Worm (Caenorhabditis elegans): ENCODE results near the gene C30G12.2.

The C30G12.2 gene

ce11 chrII:7331224-7331623 lies 41.0 kb downstream of the C30G12.2 start, which contains the start of gene npax-1:
Gene npax-1, minus strand, starts transcription at chrII:7331324.
- TF ChIP-seq fos-1 (tag; optimal IDR thresholded peaks at IDR 0.05) (no peak), nhr-47 (tag; optimal IDR thresholded peaks at IDR 0.05) (no peak), nhr-19 (GFP tag; conservative IDR thresholded peaks at IDR 0.05) (no peak), nhr-71 (tag; optimal IDR thresholded peaks at IDR 0.05) (no peak), snpc-4 (tag; optimal IDR thresholded peaks at IDR 0.05) (no peak), nhr-20 (tag; optimal IDR thresholded peaks at IDR 0.05) (no peak), alr-1 (tag; optimal IDR thresholded peaks at IDR 0.05; ENCODE audit: borderline replicate concordance) (no peak), ceh-63 (GFP tag; optimal IDR thresholded peaks at IDR 0.05) (no peak), hlh-4 (tag; optimal IDR thresholded peaks at IDR 0.05) (no peak), lir-3 (tag; optimal IDR thresholded peaks at IDR 0.05; ENCODE audit: poor library complexity) (no peak), ces-1 (GFP tag; optimal IDR thresholded peaks at IDR 0.05) (no peak)

ce11 chrII:7337469-7337893 lies 47.3 kb downstream of the C30G12.2 start:
- TF ChIP-seq xbp-1 (tag; optimal IDR thresholded peaks at IDR 0.05): peak; percentile 74
- TF ChIP-seq lsy-2 (tag; optimal IDR thresholded peaks at IDR 0.05): peak; percentile 46 to 78
- TF ChIP-seq C34B4.2 (tag; optimal IDR thresholded peaks at IDR 0.05): no peak
- TF ChIP-seq ztf-4 (tag; optimal IDR thresholded peaks at IDR 0.05): peak; percentile 68
- TF ChIP-seq lin-14 (GFP tag; optimal IDR thresholded peaks at IDR 0.05): peak; percentile 95
- peak; percentile 27 for TF ChIP-seq nhr-77 (tag; optimal IDR thresholded peaks at IDR 0.05)
- no peak for TF ChIP-seq lin-15B (tag; optimal IDR thresholded peaks at IDR 0.05)
- no peak for TF ChIP-seq tlp-1 (tag; optimal IDR thresholded peaks at IDR 0.05)
- no peak for TF ChIP-seq unc-98 (GFP tag; IDR thresholded peaks at IDR 0.05)
- TF ChIP-seq elt-2 (tag; optimal IDR thresholded peaks at IDR 0.05): peak; percentile 89
- TF ChIP-seq mep-1 (tag; optimal IDR thresholded peaks at IDR 0.05): peak; percentile 42
- TF ChIP-seq nhr-237 (tag; optimal IDR thresholded peaks at IDR 0.05): peak; percentile 45
- no peak for TF ChIP-seq hlh-4 (tag; optimal IDR thresholded peaks at IDR 0.05)
- peak; percentile 63 for TF ChIP-seq swsn-7 (tag; optimal IDR thresholded peaks at IDR 0.05)
- TF ChIP-seq ceh-8 (GFP tag; optimal IDR thresholded peaks at IDR 0.05): peak; percentile 21
- peak; percentile 47 for TF ChIP-seq fkh-4 (tag; optimal IDR thresholded peaks at IDR 0.05; ENCODE audit: borderline replicate concordance)
- no peak for TF ChIP-seq snpc-4 (tag; optimal IDR thresholded peaks at IDR 0.05)
- TF ChIP-seq snu-23 (GFP tag; optimal IDR thresholded peaks at IDR 0.05): peak; percentile 83
- peak; percentile 82 for TF ChIP-seq nhr-47 (tag; optimal IDR thresholded peaks at IDR 0.05)
- no peak for TF ChIP-seq sup-37 (GFP tag; optimal IDR thresholded peaks at IDR 0.05)
- TF ChIP-seq ceh-63 (GFP tag; optimal IDR thresholded peaks at IDR 0.05): no peak
- TF ChIP-seq mef-2 (tag; optimal IDR thresholded peaks at IDR 0.05): no peak
- no peak for TF ChIP-seq nhr-84 (tag; optimal IDR thresholded peaks at IDR 0.05)
- no peak for TF ChIP-seq nhr-76 (tag; optimal IDR thresholded peaks at IDR 0.05)
- peak; percentile 34 for TF ChIP-seq ama-1 (optimal IDR thresholded peaks at IDR 0.05)
- TF ChIP-seq dsc-1 (tag; optimal IDR thresholded peaks at IDR 0.05): peak; percentile 97
- TF ChIP-seq C16A3.4 (tag; optimal IDR thresholded peaks at IDR 0.05): peak; percentile 57
- peak; percentile 78 for TF ChIP-seq tbx-2 (tag; optimal IDR thresholded peaks at IDR 0.05)
- TF ChIP-seq hlh-17 (GFP tag; optimal IDR thresholded peaks at IDR 0.05; ENCODE audit: borderline replicate concordance): no peak
- peak; percentile 89 for TF ChIP-seq nhr-90 (tag; optimal IDR thresholded peaks at IDR 0.05; ENCODE audit: poor library complexity)
- peak; percentile 99 for TF ChIP-seq nhr-85 (tag)
- peak; percentile 72 for TF ChIP-seq pax-3 (tag; optimal IDR thresholded peaks at IDR 0.05)
- TF ChIP-seq zip-4 (GFP tag; optimal IDR thresholded peaks at IDR 0.05): peak; percentile 24
- no peak for TF ChIP-seq ceh-88 (GFP tag; IDR thresholded peaks at IDR 0.05)
- peak; percentile 53 to 59 for TF ChIP-seq egl-27 (tag; optimal IDR thresholded peaks at IDR 0.05)
- TF ChIP-seq isw-1 (GFP tag; IDR thresholded peaks at IDR 0.05): 0 out of 2 replicates have a peak, but pooled peaks have one; percentile 7
- TF ChIP-seq lin-13 (GFP tag; optimal IDR thresholded peaks at IDR 0.05): peak; percentile 48
- peak; percentile 24 for TF ChIP-seq lir-3 (tag; optimal IDR thresholded peaks at IDR 0.05; ENCODE audit: poor library complexity)
- TF ChIP-seq rnt-1 (tag; optimal IDR thresholded peaks at IDR 0.05): peak; percentile 30
- TF ChIP-seq unc-30 (tag; optimal IDR thresholded peaks at IDR 0.05): no peak
- TF ChIP-seq vab-15 (tag; optimal IDR thresholded peaks at IDR 0.05): no peak
- TF ChIP-seq dpl-1 (GFP tag; optimal IDR thresholded peaks at IDR 0.05): peak in 2 of 3 experiments; percentile 10 to 31
- TF ChIP-seq Y116A8C.19 (tag; optimal IDR thresholded peaks at IDR 0.05; ENCODE audit: borderline replicate concordance): no peak
- no peak for TF ChIP-seq pag-3 (tag; optimal IDR thresholded peaks at IDR 0.05; ENCODE audit: borderline replicate concordance, insufficient read depth)
